Fruit fly (Drosophila melanogaster): ENCODE measurements around the gene CG14543.

Gene CG14543

dm6 chr3R:26014262-26014833 is 42.1 kb upstream of the CG14543 start, which contains the start of gene Kaz-m1 (continued):
- TF ChIP-seq inv (GFP tag; IDR thresholded peaks at IDR 0.05; ENCODE audit: partially characterized antibody): no peak
- peak; percentile 59 for TF ChIP-seq CG17359 (tag; optimal IDR thresholded peaks at IDR 0.05)
- TF ChIP-seq ems (GFP tag; optimal IDR thresholded peaks at IDR 0.05): no peak
- TF ChIP-seq mam (GFP tag; optimal IDR thresholded peaks at IDR 0.05): no peak
- no peak for TF ChIP-seq CG9797 (GFP tag; optimal IDR thresholded peaks at IDR 0.05)
- no peak for TF ChIP-seq ac (GFP tag; optimal IDR thresholded peaks at IDR 0.05)
- no peak for TF ChIP-seq slp2 (GFP tag; optimal IDR thresholded peaks at IDR 0.05)
- no peak for TF ChIP-seq pnt (GFP tag; optimal IDR thresholded peaks at IDR 0.05)
- no peak for TF ChIP-seq CG14050 (GFP tag; IDR thresholded peaks at IDR 0.05)
- peak; percentile 1 for TF ChIP-seq CG6765 (GFP tag; optimal IDR thresholded peaks at IDR 0.05)
- TF ChIP-seq sug (tag; optimal IDR thresholded peaks at IDR 0.05): peak; percentile 57
- no peak for TF ChIP-seq Lpt (GFP tag; optimal IDR thresholded peaks at IDR 0.05)
- TF ChIP-seq Mrtf (GFP tag; IDR thresholded peaks at IDR 0.05): no peak
- TF ChIP-seq CG32772 (GFP tag; IDR thresholded peaks at IDR 0.05): no peak
- TF ChIP-seq tap (tag; optimal IDR thresholded peaks at IDR 0.05): peak; percentile 59
- no peak for TF ChIP-seq Hey (tag; optimal IDR thresholded peaks at IDR 0.05)
- no peak for TF ChIP-seq pfk (GFP tag; optimal IDR thresholded peaks at IDR 0.05)
- TF ChIP-seq CG6683 (GFP tag; optimal IDR thresholded peaks at IDR 0.05): no peak
- no peak for TF ChIP-seq NK7.1 (GFP tag; optimal IDR thresholded peaks at IDR 0.05)
- TF ChIP-seq pzg (GFP tag; optimal IDR thresholded peaks at IDR 0.05): no peak
- TF ChIP-seq Ssrp (tag; optimal IDR thresholded peaks at IDR 0.05): peak; percentile 57
- no peak for TF ChIP-seq gcm2 (GFP tag; optimal IDR thresholded peaks at IDR 0.05)
- TF ChIP-seq gcm (GFP tag; optimal IDR thresholded peaks at IDR 0.05): peak; percentile 58
- peak; percentile 74 for TF ChIP-seq CG7839 (tag; optimal IDR thresholded peaks at IDR 0.05)
- peak; percentile 37; the same call in 1 of the 2 replicates for TF ChIP-seq CG9932 (GFP tag; IDR thresholded peaks at IDR 0.05)
- no peak for TF ChIP-seq aop (GFP tag; IDR thresholded peaks at IDR 0.05)
- no peak for TF ChIP-seq H15 (GFP tag; IDR thresholded peaks at IDR 0.05)
- TF ChIP-seq ERR (GFP tag; optimal IDR thresholded peaks at IDR 0.05): no peak
- TF ChIP-seq br (optimal IDR thresholded peaks at IDR 0.05): no peak
- no peak for TF ChIP-seq Abd-B (GFP tag; optimal IDR thresholded peaks at IDR 0.05)
- TF ChIP-seq lab (GFP tag; optimal IDR thresholded peaks at IDR 0.05): peak; percentile 43
- no peak for TF ChIP-seq Dad (GFP tag; optimal IDR thresholded peaks at IDR 0.05)
- no peak for TF ChIP-seq CG14667 (GFP tag; IDR thresholded peaks at IDR 0.05)
- TF ChIP-seq Ravus (GFP tag; IDR thresholded peaks at IDR 0.05): no peak
- TF ChIP-seq CG15514 (GFP tag; optimal IDR thresholded peaks at IDR 0.05): no peak
- TF ChIP-seq chn (GFP tag; optimal IDR thresholded peaks at IDR 0.05): no peak
- TF ChIP-seq ci (GFP tag; IDR thresholded peaks at IDR 0.05): no peak
- TF ChIP-seq usp (GFP tag; optimal IDR thresholded peaks at IDR 0.05): no peak
- TF ChIP-seq h (optimal IDR thresholded peaks at IDR 0.05): no peak
- TF ChIP-seq CG16863 (GFP tag; optimal IDR thresholded peaks at IDR 0.05): no peak
- TF ChIP-seq CG10147 (GFP tag; optimal IDR thresholded peaks at IDR 0.05): no peak
- no peak for TF ChIP-seq Drgx (GFP tag; IDR thresholded peaks at IDR 0.05)
- TF ChIP-seq jigr1 (GFP tag; IDR thresholded peaks at IDR 0.05): no peak
- no peak for TF ChIP-seq CG7987 (GFP tag; optimal IDR thresholded peaks at IDR 0.05)
- TF ChIP-seq CG34224 (GFP tag; IDR thresholded peaks at IDR 0.05; ENCODE audit: partially characterized antibody): no peak
- no peak for TF ChIP-seq CG10654 (GFP tag; optimal IDR thresholded peaks at IDR 0.05)
- TF ChIP-seq Adf1 (GFP tag; IDR thresholded peaks at IDR 0.05): no peak
- no peak for TF ChIP-seq Atf3 (GFP tag; optimal IDR thresholded peaks at IDR 0.05)
- no peak for TF ChIP-seq tin (GFP tag; optimal IDR thresholded peaks at IDR 0.05)
- TF ChIP-seq CG10274 (GFP tag; optimal IDR thresholded peaks at IDR 0.05): no peak
- peak; percentile 72 for TF ChIP-seq CG11504 (tag; optimal IDR thresholded peaks at IDR 0.05)
- peak; percentile 4 for TF ChIP-seq CG30020 (tag; optimal IDR thresholded peaks at IDR 0.05)
